Fruit fly (Drosophila melanogaster) whole organism, embryonic: ENCODE measurements around the gene Lamtor4.

Experiments used
- Ada2b ChIP-seq: fragments of 200-800 bp; sonication (Bioruptor generic); IDR thresholded peaks from 2 replicates; pipeline ENCODE4 v1.3.6; 2022; ENCODE audit warnings: missing biosample characterization, missing genetic modification characterization
- Bdp1 ChIP-seq: fragments of 200-800 bp; sonication (Bioruptor generic); optimal IDR thresholded peaks from 3 replicates; lab custom pipeline; 2016; ENCODE audit warnings: missing biosample characterization, missing genetic modification characterization
- CG10147 ChIP-seq: fragments of 200-800 bp; sonication (Bioruptor generic); optimal IDR thresholded peaks from 2 replicates; lab custom pipeline; 2019; ENCODE audit warnings: missing biosample characterization, mild to moderate bottlenecking, missing genetic modification characterization, moderate library complexity
- CG10274 ChIP-seq: fragments of 200-800 bp; sonication (Bioruptor generic); optimal IDR thresholded peaks from 3 replicates; lab custom pipeline; 2017; ENCODE audit warnings: missing biosample characterization, mild to moderate bottlenecking, missing genetic modification characterization
- CG11504 ChIP-seq: fragments of 200-800 bp; sonication (Bioruptor generic); optimal IDR thresholded peaks from 3 replicates; lab custom pipeline; 2019; ENCODE audit warnings: missing biosample characterization, mild to moderate bottlenecking, missing genetic modification characterization, moderate library complexity
- CG11695 ChIP-seq: fragments of 200-800 bp; sonication (Bioruptor generic); IDR thresholded peaks from 3 replicates; pipeline ENCODE4 v1.3.6; 2022; ENCODE audit warnings: missing biosample characterization, missing genetic modification characterization
- CG12219 ChIP-seq: fragments of 200-800 bp; sonication (Bioruptor generic); optimal IDR thresholded peaks from 3 replicates; lab custom pipeline; 2018; ENCODE audit warnings: missing biosample characterization, mild to moderate bottlenecking, missing genetic modification characterization
- CG13123 ChIP-seq: fragments of 200-800 bp; sonication (Bioruptor generic); optimal IDR thresholded peaks from 2 replicates; lab custom pipeline; 2016; ENCODE audit warnings: missing biosample characterization, missing genetic modification characterization
- CG15269 ChIP-seq: fragments of 200-800 bp; sonication (Bioruptor generic); optimal IDR thresholded peaks from 2 replicates; lab custom pipeline; 2018; ENCODE audit warnings: missing biosample characterization, mild to moderate bottlenecking, missing genetic modification characterization, moderate library complexity
- CG1529 ChIP-seq: fragments of 200-800 bp; sonication (Bioruptor generic); optimal IDR thresholded peaks from 3 replicates; lab custom pipeline; 2018; ENCODE audit warnings: missing biosample characterization, missing genetic modification characterization
- CG16815 ChIP-seq: fragments of 200-800 bp; sonication (Bioruptor generic); optimal IDR thresholded peaks from 3 replicates; lab custom pipeline; 2017; ENCODE audit warnings: missing biosample characterization, mild to moderate bottlenecking, missing genetic modification characterization
- CG16863 ChIP-seq: fragments of 200-800 bp; sonication (Bioruptor generic); optimal IDR thresholded peaks from 3 replicates; lab custom pipeline; 2016; ENCODE audit warnings: missing biosample characterization, missing genetic modification characterization
- CG17361 ChIP-seq: fragments of 200-800 bp; sonication (Bioruptor generic); IDR thresholded peaks from 3 replicates; pipeline ENCODE4 v1.3.6; 2022; ENCODE audit warnings: missing biosample characterization, missing genetic modification characterization
- CG30431 ChIP-seq: fragments of 200-800 bp; sonication (Bioruptor generic); optimal IDR thresholded peaks from 2 replicates; lab custom pipeline; 2017; ENCODE audit warnings: missing biosample characterization, missing genetic modification characterization
- CG3726 ChIP-seq: fragments of 200-800 bp; sonication (Bioruptor generic); IDR thresholded peaks from 3 replicates; pipeline ENCODE4, ENCODE4 v1.3.6; 2022; ENCODE audit warnings: missing biosample characterization, missing genetic modification characterization
- CG4820 ChIP-seq: fragments of 200-800 bp; sonication (Bioruptor generic); optimal IDR thresholded peaks from 3 replicates; lab custom pipeline; 2016; ENCODE audit warnings: missing biosample characterization, missing genetic modification characterization
- CG6254 ChIP-seq: fragments of 200-800 bp; sonication (Bioruptor generic); optimal IDR thresholded peaks from 3 replicates; lab custom pipeline; 2017; ENCODE audit warnings: mild to moderate bottlenecking, missing biosample characterization, missing genetic modification reagents, missing genetic modification characterization
- CG9215 ChIP-seq: fragments of 200-800 bp; sonication (Bioruptor generic); IDR thresholded peaks from 2 replicates; pipeline ENCODE4 v1.3.6; 2022; ENCODE audit warnings: missing biosample characterization, missing genetic modification characterization
- D ChIP-seq, 2 experiments: fragments of 200-800 bp in 1 of 2; fragments of >200 bp in 1 of 2; sonication (Bioruptor generic) in 1 of 2; optimal IDR thresholded peaks; 2 replicates in 1 of 2; 3 replicates in 1 of 2; lab custom pipeline; 2017; ENCODE audit warnings: mild to moderate bottlenecking in 1 of 2, missing biosample characterization in 1 of 2, missing genetic modification characterization in 1 of 2, missing genetic modification reagents in 1 of 2
- Hr78 ChIP-seq, 2 experiments: fragments of 200-800 bp in 1 of 2; fragments of >200 bp in 1 of 2; sonication (Bioruptor generic) in 1 of 2; optimal IDR thresholded peaks; 2 replicates each; lab custom pipeline; 2017 to 2019; ENCODE audit warnings: missing biosample characterization in 2 of 2, missing genetic modification characterization in 2 of 2, mild to moderate bottlenecking in 1 of 2, moderate library complexity in 1 of 2
- Hsf ChIP-seq: fragments of 200-800 bp; sonication (Bioruptor generic); optimal IDR thresholded peaks from 3 replicates; lab custom pipeline; 2016; ENCODE audit warnings: missing biosample characterization, missing genetic modification characterization
- Kr ChIP-seq: fragments of 200-800 bp; sonication (Bioruptor generic); optimal IDR thresholded peaks from 2 replicates; lab custom pipeline; 2017; ENCODE audit warnings: missing biosample characterization, mild to moderate bottlenecking, missing genetic modification characterization
- Mad ChIP-seq: fragments of 200-800 bp; sonication (Bioruptor generic); optimal IDR thresholded peaks from 2 replicates; lab custom pipeline; 2016; ENCODE audit warnings: missing biosample characterization, missing genetic modification characterization
- Meics ChIP-seq: fragments of 200-800 bp; sonication (Bioruptor generic); optimal IDR thresholded peaks from 2 replicates; lab custom pipeline; 2017; ENCODE audit warnings: missing biosample characterization, mild to moderate bottlenecking, missing genetic modification characterization
- NC2α ChIP-seq: fragments of 200-800 bp; sonication (Bioruptor generic); optimal IDR thresholded peaks from 2 replicates; lab custom pipeline; 2016; ENCODE audit warnings: missing biosample characterization, missing genetic modification characterization
- Neu2 ChIP-seq: fragments of 200-800 bp; sonication (Bioruptor generic); optimal IDR thresholded peaks from 3 replicates; lab custom pipeline; 2016; ENCODE audit warnings: missing biosample characterization, missing genetic modification characterization, borderline replicate concordance
- Nf-YC ChIP-seq: fragments of 200-800 bp; optimal IDR thresholded peaks from 3 replicates; lab custom pipeline; 2019; ENCODE audit warnings: missing biosample characterization, mild to moderate bottlenecking, missing genetic modification characterization, moderate library complexity
- Ptx1 ChIP-seq: fragments of 200-800 bp; sonication (Bioruptor generic); IDR thresholded peaks from 2 replicates; pipeline ENCODE4 v1.3.6; 2022; ENCODE audit warnings: missing biosample characterization, missing genetic modification characterization
- Scr ChIP-seq: fragments of 200-800 bp; sonication (Bioruptor generic); IDR thresholded peaks from 2 replicates; pipeline ENCODE4 v1.3.6; 2022; ENCODE audit warnings: missing biosample characterization, missing genetic modification characterization; ENCODE audit not compliant: partially characterized antibody
- Ssrp ChIP-seq: fragments of 200-800 bp; sonication (Bioruptor generic); optimal IDR thresholded peaks from 2 replicates; lab custom pipeline; 2018; ENCODE audit warnings: missing biosample characterization, mild to moderate bottlenecking, missing genetic modification characterization, moderate library complexity
- Stat92E ChIP-seq, 3 experiments: fragments of >200 bp in 2 of 3; fragments of 200-800 bp in 1 of 3; sonication (Bioruptor generic) in 1 of 3; optimal IDR thresholded peaks; 2 replicates each; lab custom pipeline; 2017 to 2019; ENCODE audit warnings: missing biosample characterization in 3 of 3, missing genetic modification characterization in 3 of 3, mild to moderate bottlenecking in 1 of 3, moderate library complexity in 1 of 3
- bab2 ChIP-seq: fragments of 200-800 bp; sonication (Bioruptor generic); optimal IDR thresholded peaks from 2 replicates; lab custom pipeline; 2016; ENCODE audit warnings: missing biosample characterization, missing genetic modification characterization
- cas ChIP-seq: fragments of 200-800 bp; sonication (Bioruptor generic); IDR thresholded peaks from 2 replicates; pipeline ENCODE4 v1.3.6; 2022; ENCODE audit warnings: missing biosample characterization, missing genetic modification characterization
- emc ChIP-seq: fragments of 200-800 bp; sonication (Bioruptor generic); optimal IDR thresholded peaks from 2 replicates; lab custom pipeline; 2016; ENCODE audit warnings: missing biosample characterization, missing genetic modification characterization
- esg ChIP-seq: fragments of 200-800 bp; sonication (Bioruptor generic); conservative IDR thresholded peaks from 2 replicates; pipeline ENCODE4 v1.3.6; 2022; ENCODE audit warnings: missing biosample characterization, missing genetic modification characterization
- eve ChIP-seq, 2 experiments: fragments of >200 bp; optimal IDR thresholded peaks; 2 replicates each; lab custom pipeline; 2017; ENCODE audit warnings: missing biosample characterization in 2 of 2, missing genetic modification characterization in 2 of 2
- fd64A ChIP-seq: fragments of 200-800 bp; sonication (Bioruptor generic); optimal IDR thresholded peaks from 3 replicates; lab custom pipeline; 2018; ENCODE audit warnings: missing biosample characterization, mild to moderate bottlenecking, missing genetic modification characterization
- fu2 ChIP-seq: fragments of 200-800 bp; sonication (Bioruptor generic); optimal IDR thresholded peaks from 2 replicates; lab custom pipeline; 2016; ENCODE audit warnings: missing biosample characterization, missing genetic modification characterization
- gce ChIP-seq: fragments of 200-800 bp; sonication (Bioruptor generic); IDR thresholded peaks from 3 replicates; pipeline ENCODE4 v1.3.6; 2022; ENCODE audit warnings: missing biosample characterization, missing genetic modification characterization
- hkb ChIP-seq, 2 experiments: fragments of 200-800 bp in 1 of 2; fragments of >200 bp in 1 of 2; sonication (Bioruptor generic) in 1 of 2; IDR thresholded peaks in 1 of 2; optimal IDR thresholded peaks in 1 of 2; 2 replicates each; pipeline versions ENCODE4 v1.3.6 to Lab custom; 2017 to 2022; ENCODE audit warnings: missing biosample characterization in 1 of 2, missing genetic modification characterization in 1 of 2
- mam ChIP-seq: fragments of 200-800 bp; sonication (Bioruptor generic); optimal IDR thresholded peaks from 3 replicates; lab custom pipeline; 2016; ENCODE audit warnings: missing biosample characterization, missing genetic modification characterization
- nmo ChIP-seq: fragments of 200-800 bp; sonication (Bioruptor generic); optimal IDR thresholded peaks from 2 replicates; lab custom pipeline; 2018; ENCODE audit warnings: missing biosample characterization, mild to moderate bottlenecking, missing genetic modification characterization, moderate library complexity
- pho ChIP-seq: fragments of 200-800 bp; sonication (Bioruptor generic); optimal IDR thresholded peaks from 2 replicates; lab custom pipeline; 2016; ENCODE audit warnings: missing biosample characterization, missing genetic modification characterization
- phol ChIP-seq: fragments of 200-800 bp; sonication (Bioruptor generic); optimal IDR thresholded peaks from 3 replicates; lab custom pipeline; 2018; ENCODE audit warnings: missing biosample characterization, mild to moderate bottlenecking, missing genetic modification characterization, moderate library complexity
- tup ChIP-seq: fragments of 200-800 bp; sonication (Bioruptor generic); optimal IDR thresholded peaks from 2 replicates; lab custom pipeline; 2016; ENCODE audit warnings: missing biosample characterization, mild to moderate bottlenecking, missing genetic modification characterization, moderate library complexity
- vfl ChIP-seq: fragments of 200-800 bp; sonication (Bioruptor generic); optimal IDR thresholded peaks from 2 replicates; lab custom pipeline; 2016; ENCODE audit warnings: missing biosample characterization, missing genetic modification characterization
- vvl ChIP-seq: fragments of 200-800 bp; sonication (Bioruptor generic); IDR thresholded peaks from 2 replicates; pipeline ENCODE4 v1.3.6; 2022; ENCODE audit warnings: missing biosample characterization, missing genetic modification characterization

Gene Lamtor4

DNA sequence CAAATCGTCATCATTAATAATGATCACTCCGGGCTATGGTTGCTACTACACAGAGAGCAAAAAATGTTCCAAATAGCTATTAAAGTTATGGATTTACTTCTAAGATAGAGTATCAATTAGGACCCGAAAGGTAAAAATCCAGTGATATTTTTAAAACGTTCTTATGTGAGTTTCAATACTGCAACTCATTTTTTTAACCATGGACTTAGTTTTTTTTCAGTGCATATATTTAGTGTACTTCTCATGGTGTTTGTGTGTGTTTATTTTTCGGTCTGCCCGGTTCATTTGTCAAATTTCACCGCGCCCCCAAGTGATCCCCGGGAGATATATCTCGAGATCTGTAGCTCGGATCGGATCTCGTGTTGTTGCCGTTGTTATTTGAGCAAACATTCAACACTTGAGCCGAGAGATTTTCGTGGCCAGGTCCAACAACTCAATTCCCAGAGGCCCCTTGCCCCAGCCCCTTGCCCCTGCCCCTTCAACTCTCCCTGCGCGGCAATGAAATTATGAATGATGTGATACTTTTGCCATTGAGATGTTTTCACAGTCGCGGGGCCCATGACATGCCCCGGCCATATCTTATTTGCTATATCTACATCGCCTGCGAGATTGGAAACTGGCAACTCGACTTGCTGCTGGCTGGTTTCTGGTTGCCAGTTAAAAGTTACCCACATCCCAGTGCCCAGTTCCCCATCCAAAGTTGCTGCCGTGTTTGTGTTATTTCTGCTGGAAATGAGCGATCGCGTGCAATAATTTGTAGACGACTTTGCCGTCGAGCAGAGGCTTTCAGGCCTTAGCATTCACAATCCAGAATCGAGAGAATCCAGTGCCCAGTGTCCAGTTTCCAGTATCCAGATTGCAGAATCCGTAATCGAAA is 34.0 kb upstream of the Lamtor4 start (continued):
- no peak for TF ChIP-seq Scr
- peak; percentile 80 for TF ChIP-seq CG4820 (GFP tag; lab: Kevin White, UChicago)
- peak; percentile 60 for TF ChIP-seq CG12219
- TF ChIP-seq Hr78 (GFP tag; optimal IDR thresholded peaks at IDR 0.05; lab: Kevin White, UChicago): peak in 1 of 2 experiments; percentile 56
- no peak for TF ChIP-seq cas (GFP tag; lab: Robert Waterston, UW)
- TF ChIP-seq gce: no peak
- no peak for TF ChIP-seq CG10274 (GFP tag; lab: Kevin White, UChicago)
- TF ChIP-seq CG6254 (GFP tag; lab: Kevin White, UChicago): peak; percentile 63
- no peak for TF ChIP-seq vfl (GFP tag; lab: Kevin White, UChicago)
- TF ChIP-seq bab2: peak; percentile 74
- TF ChIP-seq Ssrp (tag; lab: Kevin White, UChicago): peak; percentile 74
- TF ChIP-seq Kr (GFP tag; lab: Kevin White, UChicago): no peak
- peak; percentile 85 for TF ChIP-seq nmo (GFP tag; lab: Kevin White, UChicago)
- peak; percentile 3 for TF ChIP-seq tup (GFP tag; lab: Kevin White, UChicago)
- TF ChIP-seq esg (GFP tag; lab: Robert Waterston, UW): peak; percentile 55
- peak; percentile 31 for TF ChIP-seq CG13123 (GFP tag; lab: Kevin White, UChicago)
- TF ChIP-seq Bdp1: peak; percentile 39
- peak; percentile 62 for TF ChIP-seq CG1529 (GFP tag; lab: Kevin White, UChicago)
- peak in 1 of 3 experiments; percentile 73 for TF ChIP-seq Stat92E (GFP tag; optimal IDR thresholded peaks at IDR 0.05; lab: Kevin White, UChicago)
- no peak for TF ChIP-seq mam (GFP tag; lab: Kevin White, UChicago)
- no peak for TF ChIP-seq Neu2 (GFP tag; lab: Kevin White, UChicago)
- TF ChIP-seq vvl (GFP tag; lab: Robert Waterston, UW): peak; percentile 51; the same call in 1 of the 2 replicates
- peak; percentile 27 for TF ChIP-seq fd64A (GFP tag; lab: Kevin White, UChicago)
- no peak for TF ChIP-seq D (optimal IDR thresholded peaks at IDR 0.05; lab: Kevin White, UChicago)
- peak; percentile 81 for TF ChIP-seq D (GFP tag; optimal IDR thresholded peaks at IDR 0.05; lab: Kevin White, UChicago)
- no peak for TF ChIP-seq Meics (GFP tag; lab: Kevin White, UChicago)
- TF ChIP-seq NC2α (GFP tag; lab: Kevin White, UChicago): peak; percentile 56
- TF ChIP-seq Ptx1 (GFP tag; lab: Robert Waterston, UW): peak; percentile 66
- TF ChIP-seq phol: peak; percentile 85
- peak; percentile 72; the same call in 2 of the 3 replicates for TF ChIP-seq CG17361 (GFP tag; lab: Robert Waterston, UW)
- TF ChIP-seq Ada2b (GFP tag; lab: Robert Waterston, UW): peak; percentile 45
- TF ChIP-seq CG16815 (GFP tag; lab: Kevin White, UChicago): peak; percentile 79
- TF ChIP-seq Mad (GFP tag; lab: Kevin White, UChicago): peak; percentile 28
- no peak for TF ChIP-seq CG9215 (GFP tag; lab: Robert Waterston, UW)
- no peak for TF ChIP-seq emc (GFP tag; lab: Kevin White, UChicago)
- peak; percentile 77 for TF ChIP-seq CG16863 (GFP tag; lab: Kevin White, UChicago)
- peak; percentile 35 for TF ChIP-seq CG15269 (tag; lab: Kevin White, UChicago)
- TF ChIP-seq fu2 (GFP tag; lab: Kevin White, UChicago): peak; percentile 7
- TF ChIP-seq hkb (optimal IDR thresholded peaks at IDR 0.05; lab: Kevin White, UChicago): no peak
- peak; percentile 48; the same call in 1 of the 2 replicates for TF ChIP-seq hkb (GFP tag; IDR thresholded peaks at IDR 0.05; lab: Robert Waterston, UW)
- TF ChIP-seq pho (GFP tag; lab: Kevin White, UChicago): no peak
- no peak for TF ChIP-seq CG3726 (GFP tag; lab: Robert Waterston, UW)
- no peak for TF ChIP-seq CG10147 (GFP tag; lab: Kevin White, UChicago)
- peak; percentile 82 for TF ChIP-seq CG11504 (tag; lab: Kevin White, UChicago)
- TF ChIP-seq CG11695 (GFP tag; lab: Robert Waterston, UW): 0 out of 3 replicates have a peak, but pooled peaks have one; percentile 54
- peak in 1 of 2 experiments; percentile 88 for TF ChIP-seq eve (GFP tag; optimal IDR thresholded peaks at IDR 0.05; lab: Kevin White, UChicago)
- TF ChIP-seq Nf-YC (tag; lab: Kevin White, UChicago): no peak
- peak; percentile 49 for TF ChIP-seq CG30431 (GFP tag; lab: Kevin White, UChicago)
- TF ChIP-seq Hsf: peak; percentile 77
